Worm (Caenorhabditis elegans) whole organism, midembryonic: Measurements from ENCODE around the gene srsx-40.

Source experiments
- flt-1 ChIP-seq: fragments of 200-800 bp; sonication (Bioruptor generic); IDR thresholded peaks from 2 replicates; pipeline ENCODE4 v1.3.6; 2022; ENCODE audit warnings: missing genetic modification characterization, missing compliant biosample characterization
- ref-1 ChIP-seq: fragments of 200-800 bp; sonication (Bioruptor generic); conservative IDR thresholded peaks from 2 replicates; pipeline ENCODE4 v1.3.6; 2022; ENCODE audit warnings: missing genetic modification reagents, missing genetic modification characterization, missing compliant biosample characterization
- tab-1 ChIP-seq: fragments of 200-800 bp; sonication (Bioruptor generic); IDR thresholded peaks from 2 replicates; pipeline ENCODE4 v1.3.6; 2022; ENCODE audit warnings: missing genetic modification characterization, missing compliant biosample characterization
- ztf-29 ChIP-seq: fragments of 200-800 bp; sonication (Bioruptor generic); IDR thresholded peaks from 2 replicates; pipeline ENCODE4 v1.3.6; 2022; ENCODE audit warnings: missing genetic modification reagents, missing genetic modification characterization, missing compliant biosample characterization

DNA sequence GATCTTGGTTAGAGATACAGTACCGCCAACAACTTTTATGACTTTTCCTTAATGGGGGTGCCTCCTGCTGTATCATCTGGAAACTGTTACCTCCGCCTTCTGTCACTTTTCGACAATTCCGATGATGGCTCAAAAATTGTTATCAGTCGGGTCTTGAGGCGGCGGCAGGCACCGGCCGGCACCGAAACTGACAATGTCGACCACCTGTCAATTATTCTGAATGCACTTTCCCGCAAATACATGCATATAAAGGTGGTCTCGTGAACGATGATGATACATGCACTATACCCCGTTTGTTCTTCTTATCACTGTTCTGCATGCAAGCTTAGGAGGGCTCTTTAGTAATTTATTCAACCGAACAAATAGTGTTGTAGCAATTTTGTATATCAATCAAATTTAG lies 40.6 kb upstream of the srsx-40 start:
- no peak for TF ChIP-seq tab-1
- TF ChIP-seq ztf-29 (GFP tag; lab: Robert Waterston, UW), result no peak
- TF ChIP-seq flt-1, result no peak
- no peak for TF ChIP-seq ref-1
